Worm (Caenorhabditis elegans) whole organism, midembryonic: ENCODE data around the gene ima-3.
"Not testable (repeated sequence)": the region's sequence is repeated elsewhere in the genome, so short reads cannot be mapped to it uniquely, and the experiment has no call there.

Experiments used
- T22C8.4 ChIP-seq: fragments of 200-800 bp; sonication (Bioruptor generic); IDR thresholded peaks from 2 replicates; pipeline ENCODE4 v1.3.6; 2022; ENCODE audit warnings: missing genetic modification characterization, missing compliant biosample characterization
- cog-1 ChIP-seq: sonication (generic microtip); optimal IDR thresholded peaks from 2 replicates; lab custom pipeline; 2016; ENCODE audit warnings: missing genetic modification characterization, missing compliant biosample characterization
- flt-1 ChIP-seq: fragments of 200-800 bp; sonication (Bioruptor generic); IDR thresholded peaks from 2 replicates; pipeline ENCODE4 v1.3.6; 2022; ENCODE audit warnings: missing genetic modification characterization, missing compliant biosample characterization
- klf-2 ChIP-seq: fragments of 200-800 bp; sonication (Bioruptor generic); conservative IDR thresholded peaks from 2 replicates; pipeline ENCODE4 v1.3.6; 2022; ENCODE audit warnings: missing genetic modification reagents, missing genetic modification characterization, missing compliant biosample characterization
- med-1 ChIP-seq: sonication (generic microtip); optimal IDR thresholded peaks from 2 replicates; lab custom pipeline; 2017; ENCODE audit warnings: missing genetic modification characterization, mild to moderate bottlenecking, missing compliant biosample characterization, antibody characterized with exemption, missing genetic modification reagents; ENCODE audit not compliant: insufficient read depth
- ref-1 ChIP-seq: fragments of 200-800 bp; sonication (Bioruptor generic); conservative IDR thresholded peaks from 2 replicates; pipeline ENCODE4 v1.3.6; 2022; ENCODE audit warnings: missing genetic modification reagents, missing genetic modification characterization, missing compliant biosample characterization
- tab-1 ChIP-seq: fragments of 200-800 bp; sonication (Bioruptor generic); IDR thresholded peaks from 2 replicates; pipeline ENCODE4 v1.3.6; 2022; ENCODE audit warnings: missing genetic modification characterization, missing compliant biosample characterization
- ztf-23 ChIP-seq: fragments of 200-800 bp; sonication (Bioruptor generic); IDR thresholded peaks from 2 replicates; pipeline ENCODE4 v1.3.6; 2022; ENCODE audit warnings: missing genetic modification reagents, missing genetic modification characterization, missing compliant biosample characterization
- ztf-29 ChIP-seq: fragments of 200-800 bp; sonication (Bioruptor generic); IDR thresholded peaks from 2 replicates; pipeline ENCODE4 v1.3.6; 2022; ENCODE audit warnings: missing genetic modification reagents, missing genetic modification characterization, missing compliant biosample characterization

- TF ChIP-seq flt-1 (GFP tag; lab: Robert Waterston, UW); ref-1 (GFP tag; lab: Robert Waterston, UW); tab-1; klf-2 (GFP tag; lab: Robert Waterston, UW); T22C8.4 (GFP tag; lab: Robert Waterston, UW); med-1; cog-1 (tag; lab: Kevin White, UChicago); ztf-29; ztf-23 (GFP tag; lab: Robert Waterston, UW): not testable (repeated sequence)
These were observed 2.4 kb upstream of the ima-3 start, which contains the start of gene F32E10.9 for ce11 chrIV:7563850-7564249.
